Worm (Caenorhabditis elegans) whole organism, L3 larva: ENCODE data around the gene ZK632.14.

Experiments
- egl-27 ChIP-seq: sonication (generic microtip); optimal IDR thresholded peaks from 4 replicates; lab custom pipeline; 2017; ENCODE audit warnings: missing biosample characterization, missing genetic modification reagents, missing genetic modification characterization
- elt-1 ChIP-seq: fragments of 150-350 bp; optimal IDR thresholded peaks from 2 replicates; lab custom pipeline; 2014; ENCODE audit warnings: missing biosample characterization, missing genetic modification characterization
- fos-1 ChIP-seq: fragments of 150-350 bp; optimal IDR thresholded peaks from 2 replicates; lab custom pipeline; 2014; ENCODE audit warnings: missing biosample characterization, missing genetic modification characterization
- nhr-77 ChIP-seq: fragments of 150-350 bp; optimal IDR thresholded peaks from 2 replicates; lab custom pipeline; 2014; ENCODE audit warnings: missing biosample characterization, missing genetic modification characterization
- pha-4 ChIP-seq: fragments of 150-350 bp; optimal IDR thresholded peaks from 2 replicates; lab custom pipeline; 2014; ENCODE audit warnings: missing biosample characterization, missing genetic modification reagents, missing genetic modification characterization
- snpc-4 ChIP-seq: fragments of 150-350 bp; optimal IDR thresholded peaks from 2 replicates; lab custom pipeline; 2014; ENCODE audit warnings: missing biosample characterization, missing genetic modification characterization
- zag-1 ChIP-seq: fragments of 150-350 bp; optimal IDR thresholded peaks from 2 replicates; lab custom pipeline; 2014; ENCODE audit warnings: missing biosample characterization, missing genetic modification characterization

- no peak for TF ChIP-seq fos-1 (tag; lab: Kevin White, UChicago)
- TF ChIP-seq nhr-77: no peak
- peak; percentile 39 for TF ChIP-seq pha-4
- no peak for TF ChIP-seq zag-1 (tag; lab: Kevin White, UChicago)
- no peak for TF ChIP-seq elt-1 (tag; lab: Kevin White, UChicago)
- TF ChIP-seq egl-27: no peak
- TF ChIP-seq snpc-4 (tag; lab: Kevin White, UChicago): no peak
These were observed 17.3 kb downstream of the ZK632.14 start, which contains the start of gene ZK632.12 for ce11 chrIII:9830502-9830901.
